Worm (Caenorhabditis elegans) whole organism, young adult: ENCODE data around the gene Y66D12A.6.

Source experiments
- F22D6.2 ChIP-seq: sonication (generic microtip); optimal IDR thresholded peaks from 2 replicates; lab custom pipeline; 2016; ENCODE audit warnings: mild to moderate bottlenecking, missing genetic modification characterization, missing compliant biosample characterization
- K12H6.12 ChIP-seq: fragments of 200-800 bp; sonication (Bioruptor generic); optimal IDR thresholded peaks from 2 replicates; lab custom pipeline; 2018; ENCODE audit warnings: mild to moderate bottlenecking, missing genetic modification characterization, missing compliant biosample characterization
- Y67H2A.10 ChIP-seq: fragments of 200-800 bp; sonication (Bioruptor generic); conservative IDR thresholded peaks from 2 replicates; pipeline ENCODE4 v1.3.6; 2022; ENCODE audit warnings: missing genetic modification reagents, missing genetic modification characterization, missing compliant biosample characterization
- hmg-1.2 ChIP-seq: fragments of 200-800 bp; sonication (Bioruptor generic); IDR thresholded peaks from 2 replicates; pipeline ENCODE4 v1.3.6; 2022; ENCODE audit warnings: missing genetic modification reagents, missing genetic modification characterization, missing compliant biosample characterization
- unc-130 ChIP-seq: sonication (generic microtip); optimal IDR thresholded peaks from 2 replicates; lab custom pipeline; 2016; ENCODE audit warnings: missing genetic modification reagents, missing genetic modification characterization, missing compliant biosample characterization
- ztf-6 ChIP-seq: fragments of 200-800 bp; sonication (Bioruptor generic); IDR thresholded peaks from 2 replicates; pipeline ENCODE4 v1.3.6; 2022; ENCODE audit warnings: missing genetic modification reagents, missing genetic modification characterization, missing compliant biosample characterization

DNA sequence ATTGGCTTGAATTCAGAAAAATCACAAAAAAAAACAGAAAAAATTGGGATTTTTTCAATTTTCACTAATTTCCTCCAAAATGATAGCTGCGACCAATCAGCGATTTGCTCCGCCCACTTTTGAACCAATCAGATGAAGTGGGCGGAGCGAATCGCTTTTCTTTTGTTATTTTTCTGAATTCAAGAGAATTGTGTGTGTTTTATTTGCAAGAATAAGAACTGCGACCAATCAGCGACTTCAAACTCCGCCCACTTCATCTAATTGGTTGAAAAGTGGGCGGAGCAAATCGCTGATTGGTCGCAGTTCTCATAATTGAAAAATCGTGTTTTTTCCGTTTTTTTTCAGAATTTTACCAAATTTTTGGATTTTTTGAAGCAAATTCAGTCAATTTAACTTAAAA, 1.4 kb upstream of the Y66D12A.6 start:
- TF ChIP-seq ztf-6 (GFP tag; lab: Robert Waterston, UW) (no peak), F22D6.2 (tag; lab: Kevin White, UChicago) (no peak), unc-130 (GFP tag; lab: Kevin White, UChicago) (no peak), hmg-1.2 (GFP tag; lab: Robert Waterston, UW) (no peak), Y67H2A.10 (GFP tag; lab: Robert Waterston, UW) (no peak), K12H6.12 (tag; lab: Kevin White, UChicago) (no peak)
